Worm (Caenorhabditis elegans) whole organism, L4 larva: ENCODE measurements around the gene Y46G5A.34.
A peak's percentile ranks its signal among the peaks of the same experiment; 100 is the strongest.

Experiments
- D1046.2 ChIP-seq: fragments of 200-800 bp; sonication (Bioruptor generic); IDR thresholded peaks from 2 replicates; pipeline ENCODE4 v1.3.6; 2022; ENCODE audit warnings: missing genetic modification characterization, missing compliant biosample characterization
- F37D6.2 ChIP-seq: sonication (generic microtip); optimal IDR thresholded peaks from 2 replicates; lab custom pipeline; 2016; ENCODE audit warnings: mild to moderate bottlenecking, missing genetic modification characterization, missing compliant biosample characterization
- Y48G9A.11 ChIP-seq: fragments of 200-800 bp; sonication (Bioruptor generic); IDR thresholded peaks from 2 replicates; pipeline ENCODE4 v1.3.6; 2022; ENCODE audit warnings: missing genetic modification reagents, missing genetic modification characterization, missing compliant biosample characterization
- ceh-28 ChIP-seq: fragments of 150-350 bp; optimal IDR thresholded peaks from 2 replicates; lab custom pipeline; 2014; ENCODE audit warnings: missing biosample characterization, missing genetic modification reagents, missing genetic modification characterization
- ces-1 ChIP-seq: fragments of 150-350 bp; sonication (generic microtip); optimal IDR thresholded peaks from 4 replicates; lab custom pipeline; 2014; ENCODE audit warnings: missing biosample characterization, missing genetic modification reagents, missing genetic modification characterization
- ctbp-1 ChIP-seq: fragments of 200-800 bp; sonication (Bioruptor generic); IDR thresholded peaks from 2 replicates; pipeline ENCODE4 v1.3.6; 2022; ENCODE audit warnings: missing genetic modification reagents, missing genetic modification characterization, missing compliant biosample characterization
- daf-16 ChIP-seq, 3 experiments: sonication (generic microtip); optimal IDR thresholded peaks; 2 replicates each; lab custom pipeline; 2016 to 2017; ENCODE audit warnings: missing genetic modification characterization in 3 of 3, missing genetic modification reagents in 3 of 3, mild to moderate bottlenecking in 2 of 3, missing compliant biosample characterization in 2 of 3, missing biosample characterization in 1 of 3, moderate library complexity in 1 of 3
- dmd-9 ChIP-seq: fragments of 200-800 bp; sonication (Bioruptor generic); IDR thresholded peaks from 2 replicates; pipeline ENCODE4 v1.3.6; 2022; ENCODE audit warnings: missing genetic modification reagents, missing genetic modification characterization, missing compliant biosample characterization
- dpl-1 ChIP-seq: fragments of 150-350 bp; optimal IDR thresholded peaks from 2 replicates; lab custom pipeline; 2014; ENCODE audit warnings: missing biosample characterization, missing genetic modification reagents, missing genetic modification characterization
- dve-1 ChIP-seq: sonication (generic microtip); optimal IDR thresholded peaks from 2 replicates; lab custom pipeline; 2017; ENCODE audit warnings: antibody characterized with exemption, mild to moderate bottlenecking, missing genetic modification characterization, missing compliant biosample characterization; ENCODE audit not compliant: insufficient read depth
- fkh-10 ChIP-seq: fragments of 150-350 bp; optimal IDR thresholded peaks from 2 replicates; lab custom pipeline; 2014; ENCODE audit warnings: missing biosample characterization, missing genetic modification reagents, missing genetic modification characterization
- fos-1 ChIP-seq: fragments of 150-350 bp; optimal IDR thresholded peaks from 2 replicates; lab custom pipeline; 2014; ENCODE audit warnings: missing biosample characterization, missing genetic modification characterization
- hlh-11 ChIP-seq: fragments of 200-800 bp; sonication (Bioruptor generic); optimal IDR thresholded peaks from 2 replicates; lab custom pipeline; 2018; ENCODE audit warnings: mild to moderate bottlenecking, missing genetic modification characterization, missing compliant biosample characterization
- hlh-30 ChIP-seq: sonication (generic microtip); optimal IDR thresholded peaks from 2 replicates; lab custom pipeline; 2017; ENCODE audit warnings: antibody characterized with exemption, mild to moderate bottlenecking, missing genetic modification characterization, missing compliant biosample characterization; ENCODE audit not compliant: insufficient read depth
- jun-1 ChIP-seq: fragments of 150-350 bp; optimal IDR thresholded peaks from 2 replicates; lab custom pipeline; 2014; ENCODE audit warnings: missing biosample characterization, missing genetic modification reagents, missing genetic modification characterization
- lin-15B ChIP-seq: fragments of 150-350 bp; sonication (generic microtip); optimal IDR thresholded peaks from 3 replicates; lab custom pipeline; 2014; ENCODE audit warnings: missing biosample characterization, missing genetic modification characterization
- lin-38 ChIP-seq: fragments of 200-800 bp; sonication (Bioruptor generic); IDR thresholded peaks from 2 replicates; pipeline ENCODE4 v1.3.6; 2022; ENCODE audit warnings: missing genetic modification reagents, missing genetic modification characterization, missing compliant biosample characterization
- lin-39 ChIP-seq: fragments of 150-350 bp; optimal IDR thresholded peaks from 2 replicates; lab custom pipeline; 2014; ENCODE audit warnings: missing biosample characterization, missing genetic modification reagents, missing genetic modification characterization
- lsy-2 ChIP-seq, 2 experiments: fragments of 150-350 bp in 1 of 2; sonication (generic microtip) in 1 of 2; optimal IDR thresholded peaks; 2 replicates each; lab custom pipeline; 2014 to 2017; ENCODE audit warnings: missing biosample characterization in 2 of 2, missing genetic modification characterization in 2 of 2
- mep-1 ChIP-seq: fragments of 150-350 bp; sonication (generic microtip); optimal IDR thresholded peaks from 3 replicates; lab custom pipeline; 2014; ENCODE audit warnings: missing biosample characterization, missing genetic modification characterization
- mes-2 ChIP-seq: sonication (generic microtip); optimal IDR thresholded peaks from 2 replicates; lab custom pipeline; 2016; ENCODE audit warnings: missing genotype, mild to moderate bottlenecking, missing genetic modification characterization, missing compliant biosample characterization; ENCODE audit not compliant: poor library complexity, severe bottlenecking
- mxl-3 ChIP-seq: fragments of 200-800 bp; sonication (Bioruptor generic); optimal IDR thresholded peaks from 2 replicates; lab custom pipeline; 2018; ENCODE audit warnings: mild to moderate bottlenecking, missing genetic modification characterization, missing compliant biosample characterization
- nhr-102 ChIP-seq: sonication (generic microtip); optimal IDR thresholded peaks from 2 replicates; lab custom pipeline; 2016; ENCODE audit warnings: mild to moderate bottlenecking, missing genetic modification characterization, moderate library complexity, missing compliant biosample characterization
- nhr-28 ChIP-seq: fragments of 150-350 bp; optimal IDR thresholded peaks from 2 replicates; lab custom pipeline; 2014; ENCODE audit warnings: missing biosample characterization, missing genetic modification characterization
- nhr-77 ChIP-seq: fragments of 150-350 bp; optimal IDR thresholded peaks from 2 replicates; lab custom pipeline; 2014; ENCODE audit warnings: missing biosample characterization, missing genetic modification characterization
- pqm-1 ChIP-seq: sonication (generic microtip); optimal IDR thresholded peaks from 2 replicates; lab custom pipeline; 2017; ENCODE audit warnings: missing biosample characterization, missing genetic modification characterization
- rbr-2 ChIP-seq: sonication (generic microtip); optimal IDR thresholded peaks from 2 replicates; lab custom pipeline; 2016; ENCODE audit warnings: missing genotype, missing genetic modification characterization, missing compliant biosample characterization
- set-16 ChIP-seq: fragments of 200-800 bp; sonication (Bioruptor generic); IDR thresholded peaks from 2 replicates; pipeline ENCODE4 v1.3.6; 2022; ENCODE audit warnings: missing genetic modification reagents, missing genetic modification characterization, missing compliant biosample characterization
- tag-97 ChIP-seq: fragments of 200-800 bp; sonication (Bioruptor generic); IDR thresholded peaks from 2 replicates; pipeline ENCODE4 v1.3.6; 2022; ENCODE audit warnings: missing genetic modification characterization, missing compliant biosample characterization
- unc-130 ChIP-seq: sonication (generic microtip); optimal IDR thresholded peaks from 2 replicates; lab custom pipeline; 2016; ENCODE audit warnings: missing genetic modification reagents, missing genetic modification characterization, missing compliant biosample characterization
- unc-62 ChIP-seq, 3 experiments: fragments of 150-350 bp in 1 of 3; sonication (generic microtip); optimal IDR thresholded peaks in 2 of 3; peaks in 1 of 3; 1 replicate in 1 of 3; 2 replicates in 2 of 3; lab custom pipeline; 2014 to 2017; ENCODE audit warnings: missing biosample characterization in 3 of 3, missing genetic modification characterization in 3 of 3, missing genetic modification reagents in 3 of 3, missing genotype in 1 of 3
- ztf-11 ChIP-seq: fragments of 150-350 bp; optimal IDR thresholded peaks from 2 replicates; lab custom pipeline; 2014; ENCODE audit warnings: missing biosample characterization, missing genetic modification characterization
- ztf-7 ChIP-seq: fragments of 150-350 bp; optimal IDR thresholded peaks from 2 replicates; lab custom pipeline; 2014; ENCODE audit warnings: missing biosample characterization, missing genetic modification characterization

Gene Y46G5A.34

DNA sequence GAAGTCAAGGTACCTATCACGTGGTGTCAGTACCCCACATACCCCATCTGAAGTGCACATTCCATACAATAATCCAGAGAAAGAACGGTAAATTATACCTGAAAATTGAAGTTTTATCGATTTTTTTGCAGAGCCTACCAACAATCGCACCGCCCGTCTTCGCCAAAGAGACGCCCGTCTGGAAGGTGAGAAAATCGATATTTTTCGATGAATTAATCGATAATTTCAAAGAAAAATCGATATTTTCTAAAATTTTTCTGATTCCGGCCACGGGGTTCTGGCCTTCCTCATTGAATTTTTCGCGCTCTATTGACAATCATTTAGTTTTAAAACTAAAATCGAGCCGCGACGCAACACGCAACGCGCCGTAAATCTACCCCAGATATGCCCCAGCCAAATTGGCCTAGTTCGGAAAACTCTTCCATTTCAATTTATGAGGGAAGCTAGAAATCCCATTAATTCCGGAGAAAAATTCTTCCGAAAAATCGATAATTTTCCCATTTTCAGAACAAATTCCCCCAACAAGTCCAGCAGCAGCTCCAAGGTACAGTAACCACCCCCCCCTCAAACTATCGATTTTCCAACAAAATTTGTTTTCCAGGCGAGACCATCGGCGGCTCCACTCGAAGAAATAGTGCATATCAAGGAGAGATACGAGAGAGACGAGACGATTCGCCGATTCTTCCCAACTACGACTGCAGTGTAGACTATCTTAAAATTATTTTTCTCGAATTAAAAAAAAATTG is 9.9 kb upstream of the Y46G5A.34 start (continued):
- no peak for TF ChIP-seq jun-1 (tag; lab: Kevin White, UChicago)
- no peak for TF ChIP-seq dmd-9

DNA sequence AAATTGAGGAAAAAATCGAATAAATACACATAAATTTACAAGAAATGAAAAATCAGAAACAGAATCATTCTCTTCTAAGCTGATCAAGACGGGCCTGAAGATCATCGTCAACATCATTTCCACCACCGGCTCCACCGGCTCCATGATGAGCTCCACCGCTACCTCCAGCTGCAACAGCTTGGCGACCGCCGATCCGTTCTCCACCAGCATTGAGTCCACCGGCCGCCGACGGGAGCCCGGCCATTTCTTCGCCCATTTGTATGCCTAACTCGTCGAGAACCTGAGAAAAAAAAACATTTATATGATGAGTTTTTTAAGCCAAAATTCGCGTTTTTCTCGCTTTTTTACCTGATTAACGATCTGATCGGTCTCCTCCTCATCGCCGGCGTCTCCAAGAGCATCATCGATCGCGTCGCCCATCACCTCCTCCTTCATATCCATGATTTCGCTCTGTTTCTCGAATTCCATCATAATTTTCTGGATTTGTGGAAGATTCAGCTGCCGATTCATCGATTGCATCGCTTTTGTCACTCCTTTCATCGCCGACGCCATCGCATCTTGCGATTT is 9.1 kb upstream of the Y46G5A.34 start:
- TF ChIP-seq Y48G9A.11 (GFP tag; lab: Robert Waterston, UW) = no peak
- TF ChIP-seq set-16 (GFP tag; lab: Robert Waterston, UW) = peak; percentile 86

DNA sequence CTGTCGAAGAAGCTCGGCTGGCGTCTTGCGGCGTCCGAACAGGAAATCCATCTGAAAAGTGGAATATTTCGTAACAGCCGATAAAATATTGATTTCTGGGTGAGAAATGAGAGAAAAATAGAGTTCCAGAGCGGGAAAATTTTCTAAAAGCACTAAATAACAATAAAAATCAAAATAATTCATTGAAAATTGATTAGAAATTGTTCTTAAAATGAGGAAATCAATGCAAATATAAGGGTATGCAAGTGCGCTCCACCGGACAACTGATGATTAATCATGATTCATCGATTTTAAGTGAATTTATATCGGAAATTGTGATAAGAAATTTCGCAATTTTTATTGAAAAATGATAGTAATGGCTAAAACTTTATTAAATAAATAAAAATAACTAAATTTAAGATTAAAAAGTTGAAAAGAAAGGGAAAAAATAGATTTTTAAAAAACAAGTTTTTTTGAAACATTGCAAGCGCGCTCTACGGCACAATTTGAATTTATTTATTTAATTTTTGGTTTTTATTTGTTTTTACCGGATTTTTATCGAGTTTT is 8.2 kb upstream of the Y46G5A.34 start, which contains the start of the genes vps-2 and tiar-2:
Gene vps-2, minus strand, starts transcription at position 51 of the 546 bp plus-strand sequence.
Gene tiar-2, plus strand, starts transcription at position 520 of the 546 bp plus-strand sequence.
- TF ChIP-seq lin-38 (GFP tag; lab: Robert Waterston, UW) = peak; percentile 94
- TF ChIP-seq lin-39 = no peak
- TF ChIP-seq hlh-30 (tag; lab: Kevin White, UChicago) = peak; percentile 59
- peak; percentile 41 for TF ChIP-seq dve-1 (tag; lab: Kevin White, UChicago)
- peak; percentile 44 for TF ChIP-seq nhr-77
- no peak for TF ChIP-seq lin-15B (tag; lab: Kevin White, UChicago)
- TF ChIP-seq fkh-10 (GFP tag; lab: Kevin White, UChicago) = peak; percentile 6
- TF ChIP-seq fos-1 (tag; lab: Kevin White, UChicago) = peak; percentile 75
- TF ChIP-seq mxl-3 (GFP tag; lab: Kevin White, UChicago) = no peak
- no peak for TF ChIP-seq unc-130 (GFP tag; lab: Kevin White, UChicago)
- TF ChIP-seq ztf-11 (tag; lab: Kevin White, UChicago) = no peak
- peak; percentile 46 for TF ChIP-seq mes-2 (tag; lab: Kevin White, UChicago)
- peak; percentile 80 for TF ChIP-seq ztf-7
- TF ChIP-seq tag-97 = no peak
- TF ChIP-seq ceh-28 (tag; lab: Kevin White, UChicago) = no peak
- TF ChIP-seq mep-1 = peak; percentile 77
- TF ChIP-seq daf-16 (GFP tag; optimal IDR thresholded peaks at IDR 0.05; lab: Kevin White, UChicago) = no peak
- TF ChIP-seq daf-16 (tag; optimal IDR thresholded peaks at IDR 0.05; lab: Kevin White, UChicago) = peak; percentile 41
- peak; percentile 26 for TF ChIP-seq nhr-102
- TF ChIP-seq F37D6.2 (tag; lab: Kevin White, UChicago) = peak; percentile 41
- peak; percentile 62 for TF ChIP-seq rbr-2
- TF ChIP-seq ctbp-1 (GFP tag; lab: Robert Waterston, UW) = 0 out of 2 replicates have a peak, but pooled peaks have one; percentile 15
- TF ChIP-seq unc-62 (GFP tag; optimal IDR thresholded peaks at IDR 0.05 in 1 of 2; lab: Kevin White, UChicago) = peak in 1 of 2 experiments; percentile 64
- no peak for TF ChIP-seq unc-62 (tag; optimal IDR thresholded peaks at IDR 0.05; lab: Kevin White, UChicago)
- no peak for TF ChIP-seq D1046.2
- peak; percentile 71 for TF ChIP-seq ces-1 (GFP tag; lab: Kevin White, UChicago)
- TF ChIP-seq lsy-2 (tag; optimal IDR thresholded peaks at IDR 0.05; lab: Kevin White, UChicago) = peak in 1 of 2 experiments; percentile 77
- peak; percentile 72 for TF ChIP-seq dpl-1 (GFP tag; lab: Kevin White, UChicago)
- TF ChIP-seq pqm-1 (tag; lab: Kevin White, UChicago) = peak; percentile 64
- peak; percentile 46 for TF ChIP-seq nhr-28
- peak; percentile 46 for TF ChIP-seq hlh-11 (tag; lab: Kevin White, UChicago)
